Fruit fly (Drosophila melanogaster) whole organism, embryonic: Measurements from ENCODE around the gene arg.

Experiments
- Atf-2 ChIP-seq: fragments of 200-800 bp; sonication (Bioruptor generic); optimal IDR thresholded peaks from 2 replicates; lab custom pipeline; 2016; ENCODE audit warnings: missing biosample characterization, missing genetic modification characterization
- B-H1 ChIP-seq: fragments of 200-800 bp; sonication (Bioruptor generic); IDR thresholded peaks from 3 replicates; pipeline ENCODE4 v1.3.6; 2022; ENCODE audit warnings: missing biosample characterization, missing genetic modification characterization
- CG10543 ChIP-seq: fragments of 200-800 bp; sonication (Bioruptor generic); optimal IDR thresholded peaks from 3 replicates; lab custom pipeline; 2017; ENCODE audit warnings: missing biosample characterization, mild to moderate bottlenecking, missing genetic modification characterization, moderate library complexity
- CG1233 ChIP-seq: fragments of 200-800 bp; sonication (Bioruptor generic); optimal IDR thresholded peaks from 4 replicates; lab custom pipeline; 2018; ENCODE audit warnings: missing biosample characterization, mild to moderate bottlenecking, missing genetic modification characterization
- CG13624 ChIP-seq: fragments of 200-800 bp; sonication (Bioruptor generic); optimal IDR thresholded peaks from 2 replicates; lab custom pipeline; 2016; ENCODE audit warnings: missing biosample characterization, missing genetic modification characterization
- CG15269 ChIP-seq: fragments of 200-800 bp; sonication (Bioruptor generic); optimal IDR thresholded peaks from 2 replicates; lab custom pipeline; 2018; ENCODE audit warnings: missing biosample characterization, mild to moderate bottlenecking, missing genetic modification characterization, moderate library complexity
- CG15514 ChIP-seq: fragments of 200-800 bp; sonication (Bioruptor generic); optimal IDR thresholded peaks from 3 replicates; lab custom pipeline; 2017; ENCODE audit warnings: missing biosample characterization, missing genetic modification characterization, mild to moderate bottlenecking, moderate library complexity, missing genetic modification reagents
- CG17328 ChIP-seq: fragments of 200-800 bp; sonication (Bioruptor generic); IDR thresholded peaks from 2 replicates; pipeline ENCODE4 v1.3.6; 2022; ENCODE audit warnings: missing biosample characterization, missing genetic modification characterization
- CG17802 ChIP-seq: fragments of 200-800 bp; sonication (Bioruptor generic); optimal IDR thresholded peaks from 2 replicates; lab custom pipeline; 2018; ENCODE audit warnings: missing biosample characterization, mild to moderate bottlenecking, missing genetic modification characterization, moderate library complexity
- CG1832 ChIP-seq: fragments of 200-800 bp; sonication (Bioruptor generic); optimal IDR thresholded peaks from 2 replicates; lab custom pipeline; 2017; ENCODE audit warnings: missing biosample characterization, mild to moderate bottlenecking, missing genetic modification characterization, inconsistent platforms
- CG2129 ChIP-seq: fragments of 200-800 bp; sonication (Bioruptor generic); IDR thresholded peaks from 2 replicates; pipeline ENCODE4 v1.3.6; 2022; ENCODE audit warnings: missing biosample characterization, missing genetic modification characterization; ENCODE audit not compliant: partially characterized antibody
- CG3281 ChIP-seq: fragments of 200-800 bp; sonication (Bioruptor generic); optimal IDR thresholded peaks from 3 replicates; lab custom pipeline; 2017; ENCODE audit warnings: missing biosample characterization, mild to moderate bottlenecking, missing genetic modification characterization
- CG4282 ChIP-seq: fragments of 200-800 bp; sonication (Bioruptor generic); optimal IDR thresholded peaks from 2 replicates; lab custom pipeline; 2016; ENCODE audit warnings: missing biosample characterization, missing genetic modification characterization
- CG4820 ChIP-seq: fragments of 200-800 bp; sonication (Bioruptor generic); optimal IDR thresholded peaks from 3 replicates; lab custom pipeline; 2016; ENCODE audit warnings: missing biosample characterization, missing genetic modification characterization
- CG6813 ChIP-seq: fragments of 200-800 bp; sonication (Bioruptor generic); optimal IDR thresholded peaks from 2 replicates; lab custom pipeline; 2017; ENCODE audit warnings: missing biosample characterization, missing genetic modification characterization, mild to moderate bottlenecking, moderate library complexity, missing genetic modification reagents
- CG7839 ChIP-seq: fragments of 200-800 bp; sonication (Bioruptor generic); optimal IDR thresholded peaks from 3 replicates; lab custom pipeline; 2018; ENCODE audit warnings: missing biosample characterization, mild to moderate bottlenecking, missing genetic modification characterization, moderate library complexity
- CG7987 ChIP-seq: fragments of 200-800 bp; sonication (Bioruptor generic); optimal IDR thresholded peaks from 2 replicates; lab custom pipeline; 2018; ENCODE audit warnings: missing biosample characterization, mild to moderate bottlenecking, missing genetic modification characterization, moderate library complexity
- CG8944 ChIP-seq: fragments of 200-800 bp; sonication (Bioruptor generic); optimal IDR thresholded peaks from 3 replicates; lab custom pipeline; 2016; ENCODE audit warnings: missing biosample characterization, missing genetic modification characterization
- CrebB ChIP-seq: fragments of 200-800 bp; sonication (Bioruptor generic); optimal IDR thresholded peaks from 3 replicates; lab custom pipeline; 2018; ENCODE audit warnings: missing biosample characterization, mild to moderate bottlenecking, missing genetic modification characterization
- Eip74EF ChIP-seq, 2 experiments: fragments of 200-800 bp in 1 of 2; fragments of >200 bp in 1 of 2; sonication (Bioruptor generic) in 1 of 2; optimal IDR thresholded peaks; 2 replicates each; lab custom pipeline; 2017 to 2019; ENCODE audit warnings: missing biosample characterization in 2 of 2, missing genetic modification characterization in 2 of 2, mild to moderate bottlenecking in 1 of 2, moderate library complexity in 1 of 2
- Ets65A ChIP-seq: fragments of 200-800 bp; sonication (Bioruptor generic); peaks from one replicate; lab custom pipeline; 2016; ENCODE audit warnings: missing biosample characterization, missing genetic modification characterization
- Fer1 ChIP-seq: fragments of 200-800 bp; sonication (Bioruptor generic); optimal IDR thresholded peaks from 2 replicates; lab custom pipeline; 2017; ENCODE audit warnings: missing biosample characterization, mild to moderate bottlenecking, missing genetic modification characterization
- Fer3 ChIP-seq: fragments of 200-800 bp; sonication (Bioruptor generic); optimal IDR thresholded peaks from 2 replicates; lab custom pipeline; 2018; ENCODE audit warnings: missing biosample characterization, mild to moderate bottlenecking, missing genetic modification characterization, moderate library complexity
- HHEX ChIP-seq: fragments of 200-800 bp; sonication (Bioruptor generic); optimal IDR thresholded peaks from 3 replicates; lab custom pipeline; 2017; ENCODE audit warnings: missing biosample characterization, mild to moderate bottlenecking, missing genetic modification characterization, missing genetic modification reagents
- MTF-1 ChIP-seq: fragments of 200-800 bp; sonication (Bioruptor generic); optimal IDR thresholded peaks from 2 replicates; lab custom pipeline; 2018; ENCODE audit warnings: missing biosample characterization, mild to moderate bottlenecking, missing genetic modification characterization, borderline replicate concordance
- PHDP ChIP-seq: fragments of 200-800 bp; sonication (Bioruptor generic); optimal IDR thresholded peaks from 3 replicates; lab custom pipeline; 2018; ENCODE audit warnings: missing biosample characterization, mild to moderate bottlenecking, missing genetic modification characterization, moderate library complexity
- Vsx1 ChIP-seq: fragments of 200-800 bp; sonication (Bioruptor generic); optimal IDR thresholded peaks from 2 replicates; lab custom pipeline; 2017; ENCODE audit warnings: missing biosample characterization, mild to moderate bottlenecking, missing genetic modification characterization, missing genetic modification reagents
- ac ChIP-seq: fragments of 200-800 bp; sonication (Bioruptor generic); optimal IDR thresholded peaks from 3 replicates; lab custom pipeline; 2017; ENCODE audit warnings: missing biosample characterization, mild to moderate bottlenecking, missing genetic modification characterization
- br ChIP-seq: fragments of >200 bp; optimal IDR thresholded peaks from 2 replicates; lab custom pipeline; 2017
- cas ChIP-seq: fragments of 200-800 bp; sonication (Bioruptor generic); IDR thresholded peaks from 2 replicates; pipeline ENCODE4 v1.3.6; 2022; ENCODE audit warnings: missing biosample characterization, missing genetic modification characterization
- dati ChIP-seq: fragments of 200-800 bp; sonication (Bioruptor generic); IDR thresholded peaks from 2 replicates; pipeline ENCODE4 v1.3.6; 2022; ENCODE audit warnings: missing biosample characterization, missing genetic modification characterization
- fd3F ChIP-seq: fragments of 200-800 bp; sonication (Bioruptor generic); optimal IDR thresholded peaks from 2 replicates; lab custom pipeline; 2018; ENCODE audit warnings: missing biosample characterization, mild to moderate bottlenecking, missing genetic modification characterization, moderate library complexity
- gem ChIP-seq: fragments of 200-800 bp; sonication (Bioruptor generic); optimal IDR thresholded peaks from 2 replicates; lab custom pipeline; 2019; ENCODE audit warnings: missing biosample characterization, mild to moderate bottlenecking, missing genetic modification characterization, moderate library complexity
- grau ChIP-seq: fragments of 200-800 bp; optimal IDR thresholded peaks from 3 replicates; lab custom pipeline; 2019; ENCODE audit warnings: missing biosample characterization, mild to moderate bottlenecking, missing genetic modification characterization, moderate library complexity
- hbn ChIP-seq: fragments of 200-800 bp; sonication (Bioruptor generic); IDR thresholded peaks from 2 replicates; pipeline ENCODE4 v1.3.6; 2022; ENCODE audit warnings: missing biosample characterization, missing genetic modification characterization; ENCODE audit not compliant: partially characterized antibody
- lab ChIP-seq: fragments of 200-800 bp; sonication (Bioruptor generic); optimal IDR thresholded peaks from 3 replicates; lab custom pipeline; 2017; ENCODE audit warnings: missing biosample characterization, missing genetic modification characterization, mild to moderate bottlenecking, moderate library complexity, missing genetic modification reagents
- nau ChIP-seq: fragments of 200-800 bp; sonication (Bioruptor generic); optimal IDR thresholded peaks from 3 replicates; lab custom pipeline; 2017; ENCODE audit warnings: missing biosample characterization, mild to moderate bottlenecking, missing genetic modification characterization, missing genetic modification reagents
- nerfin-1 ChIP-seq: fragments of 200-800 bp; sonication (Bioruptor generic); optimal IDR thresholded peaks from 3 replicates; lab custom pipeline; 2019; ENCODE audit warnings: missing biosample characterization, mild to moderate bottlenecking, missing genetic modification characterization, moderate library complexity
- pb ChIP-seq: fragments of 200-800 bp; sonication (Bioruptor generic); optimal IDR thresholded peaks from 3 replicates; lab custom pipeline; 2016; ENCODE audit warnings: missing biosample characterization, missing genetic modification characterization
- repo ChIP-seq: fragments of 200-800 bp; sonication (Bioruptor generic); optimal IDR thresholded peaks from 2 replicates; lab custom pipeline; 2016; ENCODE audit warnings: missing biosample characterization, missing genetic modification characterization
- salm ChIP-seq: fragments of 200-800 bp; sonication (Bioruptor generic); optimal IDR thresholded peaks from 2 replicates; lab custom pipeline; 2018; ENCODE audit warnings: missing biosample characterization, mild to moderate bottlenecking, missing genetic modification characterization
- sens ChIP-seq: fragments of 200-800 bp; sonication (Bioruptor generic); peaks from one replicate; lab custom pipeline; 2016; ENCODE audit warnings: missing biosample characterization, missing genetic modification characterization
- sqz ChIP-seq: fragments of 200-800 bp; sonication (Bioruptor generic); optimal IDR thresholded peaks from 3 replicates; lab custom pipeline; 2018; ENCODE audit warnings: missing biosample characterization, mild to moderate bottlenecking, missing genetic modification characterization
- toy ChIP-seq: fragments of 200-800 bp; sonication (Bioruptor generic); IDR thresholded peaks from 2 replicates; pipeline ENCODE4 v1.3.6; 2022; ENCODE audit warnings: missing biosample characterization, missing genetic modification characterization
- vvl ChIP-seq: fragments of 200-800 bp; sonication (Bioruptor generic); IDR thresholded peaks from 2 replicates; pipeline ENCODE4 v1.3.6; 2022; ENCODE audit warnings: missing biosample characterization, missing genetic modification characterization
- z ChIP-seq: fragments of 200-800 bp; sonication (Bioruptor generic); IDR thresholded peaks from 3 replicates; pipeline ENCODE4 v1.3.6; 2022; ENCODE audit warnings: missing biosample characterization, missing genetic modification characterization

Gene arg

DNA sequence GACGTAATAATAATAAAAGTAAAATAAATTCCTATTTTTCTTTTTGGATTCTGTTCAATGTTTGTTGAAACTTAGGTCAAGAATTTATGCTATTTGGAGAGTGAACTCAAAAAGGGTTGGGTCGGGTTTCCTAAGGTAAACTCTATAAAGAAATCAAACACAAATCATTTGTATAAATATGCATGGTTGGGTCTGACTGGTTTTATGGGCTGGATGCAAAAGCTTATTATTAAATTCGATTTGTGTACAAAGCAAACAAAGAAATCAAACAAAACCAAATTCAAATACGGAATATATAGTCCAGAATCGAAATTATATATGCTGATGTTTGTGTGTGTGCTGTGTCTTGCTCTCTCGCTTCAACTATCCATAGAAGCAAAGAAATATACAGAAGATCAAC, 6.4 kb downstream of the arg start (continued):
- peak; percentile 78 for TF ChIP-seq lab (GFP tag; lab: Kevin White, UChicago)
- no peak for TF ChIP-seq CG4820 (GFP tag; lab: Kevin White, UChicago)
- TF ChIP-seq Fer1 (GFP tag; lab: Kevin White, UChicago): peak; percentile 36
- TF ChIP-seq CG17802 (tag; lab: Kevin White, UChicago): no peak
- TF ChIP-seq CG3281: peak; percentile 43
- no peak for TF ChIP-seq vvl
- peak; percentile 40 for TF ChIP-seq fd3F (GFP tag; lab: Kevin White, UChicago)
- peak; percentile 45 for TF ChIP-seq Fer3 (tag; lab: Kevin White, UChicago)
- peak; percentile 71 for TF ChIP-seq sens (GFP tag; lab: Kevin White, UChicago)
- TF ChIP-seq PHDP (tag; lab: Kevin White, UChicago): peak; percentile 66
- peak; percentile 28 for TF ChIP-seq CG10543 (GFP tag; lab: Kevin White, UChicago)
- TF ChIP-seq CG7839: peak; percentile 13
- TF ChIP-seq grau: peak; percentile 13
- peak; percentile 57 for TF ChIP-seq HHEX (GFP tag; lab: Kevin White, UChicago)
- peak in 1 of 2 experiments; percentile 7 for TF ChIP-seq Eip74EF (GFP tag; optimal IDR thresholded peaks at IDR 0.05; lab: Kevin White, UChicago)
- no peak for TF ChIP-seq br (lab: Kevin White, UChicago)
- no peak for TF ChIP-seq pb (GFP tag; lab: Kevin White, UChicago)
- TF ChIP-seq gem (tag; lab: Kevin White, UChicago): peak; percentile 36
- peak; percentile 57 for TF ChIP-seq CG15514
- TF ChIP-seq CG1233 (GFP tag; lab: Kevin White, UChicago): peak; percentile 12
- peak; percentile 30 for TF ChIP-seq nau (GFP tag; lab: Kevin White, UChicago)
- TF ChIP-seq MTF-1 (GFP tag; lab: Kevin White, UChicago): no peak
- peak; percentile 34 for TF ChIP-seq CG15269 (tag; lab: Kevin White, UChicago)
- peak; percentile 69 for TF ChIP-seq CG6813

DNA sequence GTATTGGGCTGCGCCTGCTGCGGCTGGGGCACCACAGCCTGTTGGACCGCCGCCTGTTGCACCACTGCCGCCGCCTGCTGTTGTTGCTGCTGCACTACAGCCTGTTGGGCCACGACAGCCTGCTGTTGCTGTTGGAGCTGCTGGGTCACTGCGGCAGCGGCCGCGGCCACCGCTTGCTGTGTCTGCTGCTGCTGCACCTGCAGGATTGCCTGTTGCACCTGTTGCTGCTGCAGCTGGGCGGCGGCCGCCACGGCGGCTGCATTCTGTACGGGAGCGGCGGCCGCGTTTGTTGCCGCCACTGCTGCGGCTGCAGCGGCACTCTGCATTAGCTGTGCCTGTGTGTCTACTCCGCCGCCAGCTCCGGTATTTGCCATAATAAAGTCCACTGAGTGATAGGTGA, 9.6 kb downstream of the arg start:
- TF ChIP-seq CG13624 (GFP tag; lab: Kevin White, UChicago) (no peak), Ets65A (GFP tag; lab: Kevin White, UChicago) (peak; percentile 77), salm (tag; lab: Kevin White, UChicago) (no peak), CG1832 (no peak), B-H1 (GFP tag; lab: Robert Waterston, UW) (no peak), CG4282 (GFP tag; lab: Kevin White, UChicago) (no peak), ac (GFP tag; lab: Kevin White, UChicago) (peak; percentile 55), cas (GFP tag; lab: Robert Waterston, UW) (0 out of 2 replicates have a peak, but pooled peaks have one; percentile 17), Vsx1 (GFP tag; lab: Kevin White, UChicago) (no peak), Atf-2 (GFP tag; lab: Kevin White, UChicago) (no peak), CG8944 (GFP tag; lab: Kevin White, UChicago) (no peak), CrebB (no peak), dati (GFP tag; lab: Robert Waterston, UW) (no peak), z (no peak), CG2129 (GFP tag; lab: Robert Waterston, UW) (no peak), CG17328 (no peak), CG7987 (GFP tag; lab: Kevin White, UChicago) (no peak), sqz (no peak), hbn (GFP tag; lab: Robert Waterston, UW) (no peak), nerfin-1 (no peak), gem (tag; lab: Kevin White, UChicago) (no peak), repo (no peak), nau (GFP tag; lab: Kevin White, UChicago) (no peak), toy (no peak)
